Worm (Caenorhabditis elegans) whole organism, L1 larva: ENCODE results near the gene F16F9.1.
A peak's percentile ranks its signal among the peaks of the same experiment; 100 is the strongest.

Source experiments
- C04F5.9 ChIP-seq: sonication (generic microtip); optimal IDR thresholded peaks from 2 replicates; lab custom pipeline; 2016; ENCODE audit warnings: missing genetic modification characterization, missing compliant biosample characterization
- C16A3.4 ChIP-seq: fragments of 150-350 bp; optimal IDR thresholded peaks from 2 replicates; lab custom pipeline; 2014; ENCODE audit warnings: missing biosample characterization, missing genetic modification characterization
- C34B4.2 ChIP-seq: sonication (generic microtip); optimal IDR thresholded peaks from 2 replicates; lab custom pipeline; 2017; ENCODE audit warnings: mild to moderate bottlenecking, missing genetic modification characterization, missing compliant biosample characterization
- Y116A8C.19 ChIP-seq: sonication (generic microtip); optimal IDR thresholded peaks from 2 replicates; lab custom pipeline; 2016; ENCODE audit warnings: missing compliant biosample characterization, missing genetic modification characterization, borderline replicate concordance
- aha-1 ChIP-seq: fragments of 150-350 bp; optimal IDR thresholded peaks from 2 replicates; lab custom pipeline; 2014; ENCODE audit warnings: missing biosample characterization, missing genetic modification characterization
- alr-1 ChIP-seq: fragments of 200-800 bp; sonication (Bioruptor generic); optimal IDR thresholded peaks from 2 replicates; lab custom pipeline; 2018; ENCODE audit warnings: borderline replicate concordance, mild to moderate bottlenecking, missing genetic modification characterization, missing compliant biosample characterization
- ama-1 ChIP-seq: fragments of 150-350 bp; optimal IDR thresholded peaks from 2 replicates; lab custom pipeline; 2014
- blmp-1 ChIP-seq: fragments of 150-350 bp; optimal IDR thresholded peaks from 2 replicates; lab custom pipeline; 2014; ENCODE audit warnings: missing biosample characterization, missing genetic modification characterization
- ceh-88 ChIP-seq: fragments of 200-800 bp; sonication (Bioruptor generic); IDR thresholded peaks from 2 replicates; pipeline ENCODE4 v1.3.6; 2022; ENCODE audit warnings: missing genetic modification characterization, missing compliant biosample characterization
- ces-1 ChIP-seq: fragments of 150-350 bp; optimal IDR thresholded peaks from 2 replicates; lab custom pipeline; 2014; ENCODE audit warnings: missing biosample characterization, missing genetic modification reagents, missing genetic modification characterization
- dpl-1 ChIP-seq, 3 experiments: fragments of 150-350 bp in 2 of 3; sonication (generic microtip) in 1 of 3; optimal IDR thresholded peaks; 2 replicates each; lab custom pipeline; 2014 to 2017; ENCODE audit warnings: missing biosample characterization in 3 of 3, missing genetic modification characterization in 3 of 3, missing genetic modification reagents in 3 of 3
- dsc-1 ChIP-seq: sonication (generic microtip); optimal IDR thresholded peaks from 2 replicates; lab custom pipeline; 2016; ENCODE audit warnings: mild to moderate bottlenecking, missing genetic modification characterization, missing compliant biosample characterization
- efl-1 ChIP-seq, 4 experiments: fragments of 150-350 bp; optimal IDR thresholded peaks in 3 of 4; peaks in 1 of 4; 1 replicate in 1 of 4; 2 replicates in 3 of 4; lab custom pipeline; 2014; ENCODE audit warnings: missing biosample characterization in 2 of 4, missing genetic modification characterization in 2 of 4, missing genetic modification reagents in 2 of 4
- elt-3 ChIP-seq, 6 experiments: fragments of 150-350 bp in 1 of 6; sonication (generic microtip); optimal IDR thresholded peaks; 2 replicates each; lab custom pipeline; 2017 to 2018; ENCODE audit warnings: missing biosample characterization in 6 of 6, missing genetic modification characterization in 6 of 6, inconsistent platforms in 1 of 6
- ets-5 ChIP-seq: fragments of 200-800 bp; sonication (Bioruptor generic); IDR thresholded peaks from 2 replicates; pipeline ENCODE4 v1.3.6; 2022; ENCODE audit warnings: missing genetic modification characterization, missing compliant biosample characterization
- fkh-10 ChIP-seq: sonication (generic microtip); optimal IDR thresholded peaks from 2 replicates; lab custom pipeline; 2017; ENCODE audit warnings: missing biosample characterization, missing genetic modification reagents, missing genetic modification characterization
- fkh-4 ChIP-seq: sonication (generic microtip); optimal IDR thresholded peaks from 2 replicates; lab custom pipeline; 2016; ENCODE audit warnings: missing compliant biosample characterization, missing genetic modification characterization, borderline replicate concordance
- fos-1 ChIP-seq: fragments of 150-350 bp; optimal IDR thresholded peaks from 2 replicates; lab custom pipeline; 2014; ENCODE audit warnings: missing biosample characterization, missing genetic modification characterization
- grh-1 ChIP-seq: fragments of 200-800 bp; sonication (Bioruptor generic); IDR thresholded peaks from 2 replicates; pipeline ENCODE4 v1.3.6; 2022; ENCODE audit warnings: missing genetic modification reagents, missing genetic modification characterization, missing compliant biosample characterization
- hlh-4 ChIP-seq: sonication (generic microtip); optimal IDR thresholded peaks from 2 replicates; lab custom pipeline; 2016; ENCODE audit warnings: mild to moderate bottlenecking, missing genetic modification characterization, missing compliant biosample characterization
- irx-1 ChIP-seq: sonication (generic microtip); optimal IDR thresholded peaks from 2 replicates; lab custom pipeline; 2016; ENCODE audit warnings: missing genetic modification characterization, missing compliant biosample characterization
- lin-13 ChIP-seq: fragments of 150-350 bp; optimal IDR thresholded peaks from 2 replicates; lab custom pipeline; 2014; ENCODE audit warnings: missing biosample characterization, missing genetic modification reagents, missing genetic modification characterization
- lin-14 ChIP-seq: fragments of 200-800 bp; sonication (Bioruptor generic); optimal IDR thresholded peaks from 2 replicates; lab custom pipeline; 2018; ENCODE audit warnings: mild to moderate bottlenecking, missing genetic modification characterization, moderate library complexity, missing compliant biosample characterization
- lin-35 ChIP-seq, 2 experiments: fragments of 150-350 bp; optimal IDR thresholded peaks; 2 replicates each; lab custom pipeline; 2014; ENCODE audit warnings: missing biosample characterization in 2 of 2, missing genetic modification characterization in 2 of 2, missing genetic modification reagents in 2 of 2
- lir-3 ChIP-seq: sonication (generic microtip); optimal IDR thresholded peaks from 2 replicates; lab custom pipeline; 2016; ENCODE audit warnings: mild to moderate bottlenecking, missing genetic modification characterization, moderate library complexity, missing compliant biosample characterization; ENCODE audit not compliant: poor library complexity
- mdl-1 ChIP-seq, 2 experiments: fragments of 150-350 bp; optimal IDR thresholded peaks; 2 replicates each; lab custom pipeline; 2014 to 2017; ENCODE audit warnings: missing biosample characterization in 2 of 2, missing genetic modification characterization in 2 of 2, inconsistent platforms in 1 of 2
- mef-2 ChIP-seq: fragments of 150-350 bp; optimal IDR thresholded peaks from 2 replicates; lab custom pipeline; 2014; ENCODE audit warnings: missing biosample characterization, missing genetic modification characterization
- mep-1 ChIP-seq: fragments of 150-350 bp; optimal IDR thresholded peaks from 2 replicates; lab custom pipeline; 2014; ENCODE audit warnings: missing biosample characterization, missing genetic modification characterization
- nhr-11 ChIP-seq: fragments of 150-350 bp; optimal IDR thresholded peaks from 2 replicates; lab custom pipeline; 2014; ENCODE audit warnings: missing biosample characterization, missing genetic modification characterization
- nhr-12 ChIP-seq: sonication (generic microtip); optimal IDR thresholded peaks from 2 replicates; lab custom pipeline; 2017; ENCODE audit warnings: missing biosample characterization, missing genetic modification characterization
- nhr-19 ChIP-seq: fragments of 200-800 bp; sonication (Bioruptor generic); conservative IDR thresholded peaks from 2 replicates; pipeline ENCODE4 v1.3.6; 2022; ENCODE audit warnings: missing genetic modification characterization, missing compliant biosample characterization
- nhr-28 ChIP-seq: fragments of 150-350 bp; optimal IDR thresholded peaks from 2 replicates; lab custom pipeline; 2014; ENCODE audit warnings: missing biosample characterization, missing genetic modification characterization
- nhr-71 ChIP-seq: sonication (generic microtip); optimal IDR thresholded peaks from 2 replicates; lab custom pipeline; 2016; ENCODE audit warnings: mild to moderate bottlenecking, missing genetic modification characterization, moderate library complexity, missing compliant biosample characterization
- nhr-85 ChIP-seq: sonication (generic microtip); peaks from one replicate; lab custom pipeline; 2016; ENCODE audit warnings: missing genetic modification characterization, inconsistent platforms, missing compliant biosample characterization
- nhr-90 ChIP-seq: sonication (generic microtip); optimal IDR thresholded peaks from 2 replicates; lab custom pipeline; 2016; ENCODE audit warnings: mild to moderate bottlenecking, missing genetic modification characterization, missing compliant biosample characterization; ENCODE audit not compliant: poor library complexity
- pax-3 ChIP-seq: fragments of 200-800 bp; sonication (Bioruptor generic); optimal IDR thresholded peaks from 2 replicates; lab custom pipeline; 2018; ENCODE audit warnings: mild to moderate bottlenecking, missing genetic modification characterization, moderate library complexity, missing compliant biosample characterization
- snpc-4 ChIP-seq: fragments of 150-350 bp; optimal IDR thresholded peaks from 2 replicates; lab custom pipeline; 2014; ENCODE audit warnings: missing biosample characterization, missing genetic modification characterization
- snu-23 ChIP-seq: sonication (generic microtip); optimal IDR thresholded peaks from 2 replicates; lab custom pipeline; 2016; ENCODE audit warnings: missing genetic modification characterization, missing compliant biosample characterization
- sup-37 ChIP-seq: fragments of 200-800 bp; sonication (Bioruptor generic); optimal IDR thresholded peaks from 2 replicates; lab custom pipeline; 2018; ENCODE audit warnings: mild to moderate bottlenecking, missing genetic modification characterization, missing compliant biosample characterization
- unc-62 ChIP-seq: fragments of 150-350 bp; optimal IDR thresholded peaks from 2 replicates; lab custom pipeline; 2014; ENCODE audit warnings: missing biosample characterization, missing genetic modification reagents, missing genetic modification characterization
- unc-98 ChIP-seq: fragments of 200-800 bp; sonication (Bioruptor generic); IDR thresholded peaks from 2 replicates; pipeline ENCODE4 v1.3.6; 2022; ENCODE audit warnings: missing genetic modification characterization, missing compliant biosample characterization
- vab-15 ChIP-seq: sonication (generic microtip); optimal IDR thresholded peaks from 2 replicates; lab custom pipeline; 2017; ENCODE audit warnings: missing genotype, mild to moderate bottlenecking, missing genetic modification characterization, missing compliant biosample characterization
- zip-4 ChIP-seq: fragments of 200-800 bp; sonication (Bioruptor generic); optimal IDR thresholded peaks from 2 replicates; lab custom pipeline; 2018; ENCODE audit warnings: mild to moderate bottlenecking, missing genetic modification characterization, moderate library complexity, missing compliant biosample characterization
- ztf-11 ChIP-seq, 2 experiments: sonication (generic microtip); optimal IDR thresholded peaks; 2 replicates each; lab custom pipeline; 2016 to 2017; ENCODE audit warnings: missing genetic modification characterization in 2 of 2, missing biosample characterization in 1 of 2, missing compliant biosample characterization in 1 of 2
- ztf-4 ChIP-seq: fragments of 150-350 bp; optimal IDR thresholded peaks from 2 replicates; lab custom pipeline; 2014; ENCODE audit warnings: missing biosample characterization, missing genetic modification characterization

The F16F9.1 gene

ce11 chrX:8416819-8417218 lies 29.4 kb upstream of the F16F9.1 start, which contains the start of gene ced-8:
Gene ced-8, minus strand, starts transcription at chrX:8416919.
- TF ChIP-seq nhr-11 (no peak), mep-1 (tag; lab: Kevin White, UChicago) (no peak), nhr-19 (GFP tag; lab: Robert Waterston, UW) (no peak), grh-1 (no peak), elt-3 (tag; optimal IDR thresholded peaks at IDR 0.05; lab: Kevin White, UChicago) (no peak), ztf-11 (tag; optimal IDR thresholded peaks at IDR 0.05; lab: Kevin White, UChicago) (no peak), lin-13 (no peak), aha-1 (tag; lab: Kevin White, UChicago) (no peak), nhr-90 (tag; lab: Kevin White, UChicago) (no peak), hlh-4 (tag; lab: Kevin White, UChicago) (no peak), snpc-4 (tag; lab: Kevin White, UChicago) (no peak), C04F5.9 (tag; lab: Kevin White, UChicago) (no peak), snu-23 (GFP tag; lab: Kevin White, UChicago) (no peak), pax-3 (tag; lab: Kevin White, UChicago) (no peak)
- TF ChIP-seq, all 84 proteins: peak for 0

- no peak for TF ChIP-seq dpl-1 (GFP tag; optimal IDR thresholded peaks at IDR 0.05; lab: Kevin White, UChicago)
- no peak for TF ChIP-seq sup-37
- no peak for TF ChIP-seq ztf-4 (tag; lab: Kevin White, UChicago)
- no peak for TF ChIP-seq grh-1
- TF ChIP-seq nhr-12 (tag; lab: Kevin White, UChicago) = no peak
- TF ChIP-seq nhr-71 (tag; lab: Kevin White, UChicago) = no peak
- TF ChIP-seq efl-1 (optimal IDR thresholded peaks at IDR 0.05; lab: Kevin White, UChicago) = no peak
- peak in 1 of 2 experiments; percentile 17 for TF ChIP-seq efl-1 (GFP tag; optimal IDR thresholded peaks at IDR 0.05 in 1 of 2; lab: Kevin White, UChicago)
- no peak for TF ChIP-seq mep-1 (tag; lab: Kevin White, UChicago)
- TF ChIP-seq nhr-85 (tag; lab: Kevin White, UChicago) = peak; percentile 24
- TF ChIP-seq lin-13 = no peak
- no peak for TF ChIP-seq blmp-1
- peak in 1 of 2 experiments; percentile 7 for TF ChIP-seq lin-35 (GFP tag; optimal IDR thresholded peaks at IDR 0.05; lab: Kevin White, UChicago)
Observed at ce11 chrX:8417727-8418126, 28.5 kb upstream of the F16F9.1 start.

- TF ChIP-seq snu-23 (GFP tag; lab: Kevin White, UChicago) (no peak), vab-15 (tag; lab: Kevin White, UChicago) (no peak), zip-4 (GFP tag; lab: Kevin White, UChicago) (no peak), ama-1 (no peak), blmp-1 (peak; percentile 56)
Observed at ce11 chrX:8418382-8418781, 27.8 kb upstream of the F16F9.1 start, which contains the start of gene spp-13. Gene spp-13, minus strand, starts transcription at chrX:8418524.

ce11 chrX:8419252-8419651 lies 27.0 kb upstream of the F16F9.1 start:
- TF ChIP-seq ceh-88 (GFP tag; lab: Robert Waterston, UW) = no peak
- no peak for TF ChIP-seq fkh-4
- TF ChIP-seq C34B4.2 (tag; lab: Kevin White, UChicago) = no peak
- TF ChIP-seq aha-1 (tag; lab: Kevin White, UChicago) = no peak
- TF ChIP-seq sup-37 = no peak
- no peak for TF ChIP-seq mdl-1 (tag; optimal IDR thresholded peaks at IDR 0.05; lab: Kevin White, UChicago)
- no peak for TF ChIP-seq C16A3.4 (tag; lab: Kevin White, UChicago)
- no peak for TF ChIP-seq lin-13
- TF ChIP-seq nhr-71 (tag; lab: Kevin White, UChicago) = peak; percentile 2
- TF ChIP-seq dsc-1 (tag; lab: Kevin White, UChicago) = no peak
- no peak for TF ChIP-seq unc-62 (GFP tag; lab: Kevin White, UChicago)
- TF ChIP-seq lir-3 = peak; percentile 17
- no peak for TF ChIP-seq ces-1 (GFP tag; lab: Kevin White, UChicago)
- TF ChIP-seq ets-5 (GFP tag; lab: Robert Waterston, UW) = no peak
- no peak for TF ChIP-seq Y116A8C.19 (tag; lab: Kevin White, UChicago)
- no peak for TF ChIP-seq zip-4 (GFP tag; lab: Kevin White, UChicago)
- TF ChIP-seq irx-1 (tag; lab: Kevin White, UChicago) = no peak
- TF ChIP-seq lin-14 (GFP tag; lab: Kevin White, UChicago) = no peak
- no peak for TF ChIP-seq alr-1 (tag; lab: Kevin White, UChicago)
- TF ChIP-seq nhr-28 (tag; lab: Kevin White, UChicago) = no peak
- TF ChIP-seq fkh-10 (GFP tag; lab: Kevin White, UChicago) = no peak
- TF ChIP-seq efl-1 (optimal IDR thresholded peaks at IDR 0.05; lab: Kevin White, UChicago) = no peak
- no peak for TF ChIP-seq efl-1 (GFP tag; optimal IDR thresholded peaks at IDR 0.05 in 1 of 2; lab: Kevin White, UChicago)
- TF ChIP-seq mef-2 (tag; lab: Kevin White, UChicago) = no peak
- TF ChIP-seq nhr-85 (tag; lab: Kevin White, UChicago) = peak; percentile 62
- TF ChIP-seq vab-15 (tag; lab: Kevin White, UChicago) = no peak
- TF ChIP-seq ama-1 = no peak
- TF ChIP-seq unc-98 = no peak
- no peak for TF ChIP-seq C04F5.9 (tag; lab: Kevin White, UChicago)
- no peak for TF ChIP-seq fos-1 (tag; lab: Kevin White, UChicago)
